Fruit fly (Drosophila melanogaster) whole organism, wandering third instar larva: Measurements from ENCODE around the gene Hr4.

Experiments used
- Abd-B ChIP-seq: fragments of >200 bp; optimal IDR thresholded peaks from 2 replicates; lab custom pipeline; 2017; ENCODE audit warnings: missing biosample characterization, missing genetic modification characterization
- CG9705 ChIP-seq: fragments of 200-800 bp; sonication (Bioruptor generic); optimal IDR thresholded peaks from 2 replicates; lab custom pipeline; 2018; ENCODE audit warnings: missing biosample characterization, mild to moderate bottlenecking, missing genetic modification characterization
- CrebA ChIP-seq: fragments of 200-800 bp; sonication (Bioruptor generic); optimal IDR thresholded peaks from 2 replicates; lab custom pipeline; 2016; ENCODE audit warnings: missing biosample characterization, mild to moderate bottlenecking, missing genetic modification characterization, borderline replicate concordance
- Dif ChIP-seq: fragments of 200-275, 200-300 bp; sonication (Bioruptor generic); optimal IDR thresholded peaks from 2 replicates; lab custom pipeline; 2018; ENCODE audit warnings: missing biosample characterization, missing genetic modification characterization; ENCODE audit not compliant: partially characterized antibody
- GATAd ChIP-seq: sonication (Bioruptor generic); optimal IDR thresholded peaks from 2 replicates; lab custom pipeline; 2016; ENCODE audit warnings: missing biosample characterization, missing genetic modification characterization
- HLH106 ChIP-seq: fragments of 200-800 bp; optimal IDR thresholded peaks from 3 replicates; lab custom pipeline; 2019; ENCODE audit warnings: missing biosample characterization, mild to moderate bottlenecking, missing genetic modification characterization, moderate library complexity
- Hnf4 ChIP-seq: fragments of 200-800 bp; sonication (Bioruptor generic); optimal IDR thresholded peaks from 2 replicates; lab custom pipeline; 2016; ENCODE audit warnings: missing biosample characterization, mild to moderate bottlenecking, missing genetic modification characterization
- Hr78 ChIP-seq: fragments of >200 bp; optimal IDR thresholded peaks from 2 replicates; lab custom pipeline; 2017; ENCODE audit warnings: missing biosample characterization, missing genetic modification characterization
- Hr83 ChIP-seq: fragments of 200-300 bp; sonication (Bioruptor generic); optimal IDR thresholded peaks from 2 replicates; lab custom pipeline; 2016; ENCODE audit warnings: missing biosample characterization, mild to moderate bottlenecking, missing genetic modification characterization, moderate library complexity; ENCODE audit not compliant: poor library complexity, severe bottlenecking
- Myc ChIP-seq: fragments of >200 bp; optimal IDR thresholded peaks from 2 replicates; lab custom pipeline; 2017
- N ChIP-seq: fragments of >200 bp; optimal IDR thresholded peaks from 2 replicates; lab custom pipeline; 2018; ENCODE audit warnings: missing biosample characterization, missing external identifiers, missing genetic modification characterization
- OdsH ChIP-seq: fragments of 200-800 bp; sonication (Bioruptor generic); optimal IDR thresholded peaks from 2 replicates; lab custom pipeline; 2016; ENCODE audit warnings: missing biosample characterization, mild to moderate bottlenecking, missing genetic modification characterization
- Rel ChIP-seq, 2 experiments: fragments of 200-800 bp; sonication (Bioruptor generic) in 1 of 2; optimal IDR thresholded peaks; 2 replicates in 1 of 2; 3 replicates in 1 of 2; lab custom pipeline; 2016 to 2019; ENCODE audit warnings: mild to moderate bottlenecking in 2 of 2, missing biosample characterization in 2 of 2, missing genetic modification characterization in 2 of 2, moderate library complexity in 1 of 2
- Sp1 ChIP-seq: fragments of 200-800 bp; sonication (Bioruptor generic); optimal IDR thresholded peaks from 3 replicates; lab custom pipeline; 2019; ENCODE audit warnings: missing biosample characterization, mild to moderate bottlenecking, missing genetic modification characterization, moderate library complexity
- Vsx2 ChIP-seq: fragments of 200-300, 225-300 bp; sonication (Bioruptor generic); optimal IDR thresholded peaks from 2 replicates; lab custom pipeline; 2018; ENCODE audit warnings: missing biosample characterization, missing genetic modification characterization; ENCODE audit not compliant: partially characterized antibody
- brk ChIP-seq: fragments of 200-800 bp; sonication (Bioruptor generic); optimal IDR thresholded peaks from 2 replicates; lab custom pipeline; 2016; ENCODE audit warnings: missing biosample characterization, mild to moderate bottlenecking, missing genetic modification characterization
- dl ChIP-seq, 2 experiments: fragments of 175-275, 200-275 bp in 1 of 2; fragments of 200-275 bp in 1 of 2; sonication (Bioruptor generic); optimal IDR thresholded peaks; lab custom pipeline; 2018; ENCODE audit warnings: mild to moderate bottlenecking in 2 of 2, missing biosample characterization in 2 of 2, missing genetic modification characterization in 2 of 2, moderate library complexity in 2 of 2; ENCODE audit not compliant: partially characterized antibody in 2 of 2, insufficient read depth in 1 of 2
- ey ChIP-seq: fragments of 200-800 bp; sonication (Bioruptor generic); optimal IDR thresholded peaks from 2 replicates; lab custom pipeline; 2016; ENCODE audit warnings: missing biosample characterization, missing genetic modification characterization
- foxo ChIP-seq, 2 experiments: fragments of 200-800 bp; sonication (Bioruptor generic); optimal IDR thresholded peaks; 2 replicates in 1 of 2; 3 replicates in 1 of 2; lab custom pipeline; 2016 to 2017; ENCODE audit warnings: missing biosample characterization in 2 of 2, missing genetic modification characterization in 2 of 2
- h ChIP-seq: fragments of 200-800 bp; sonication (Bioruptor generic); optimal IDR thresholded peaks from 3 replicates; lab custom pipeline; 2016; ENCODE audit warnings: missing biosample characterization, mild to moderate bottlenecking, missing genetic modification characterization
- jim ChIP-seq: fragments of 175-275, 200-325 bp; sonication (Bioruptor generic); optimal IDR thresholded peaks from 2 replicates; lab custom pipeline; 2016; ENCODE audit warnings: missing biosample characterization, mild to moderate bottlenecking, missing genetic modification characterization
- lola ChIP-seq: fragments of >200 bp; optimal IDR thresholded peaks from 2 replicates; lab custom pipeline; 2017; ENCODE audit warnings: missing biosample characterization, missing genetic modification characterization
- psq ChIP-seq: fragments of 200-800 bp; sonication (Bioruptor generic); optimal IDR thresholded peaks from 3 replicates; lab custom pipeline; 2017; ENCODE audit warnings: missing biosample characterization, mild to moderate bottlenecking, missing genetic modification characterization, moderate library complexity
- rgr ChIP-seq: fragments of 200-800 bp; sonication (Bioruptor generic); optimal IDR thresholded peaks from 3 replicates; lab custom pipeline; 2016; ENCODE audit warnings: missing biosample characterization, mild to moderate bottlenecking, missing genetic modification characterization
- sage ChIP-seq: fragments of 200-800 bp; sonication (Bioruptor generic); optimal IDR thresholded peaks from 2 replicates; lab custom pipeline; 2016; ENCODE audit warnings: missing biosample characterization, mild to moderate bottlenecking, missing genetic modification characterization
- sv ChIP-seq: fragments of 200-800 bp; sonication (Bioruptor generic); optimal IDR thresholded peaks from 3 replicates; lab custom pipeline; 2016; ENCODE audit warnings: missing biosample characterization, missing genetic modification characterization
- woc ChIP-seq: sonication (Bioruptor generic); optimal IDR thresholded peaks from 2 replicates; lab custom pipeline; 2016; ENCODE audit warnings: missing biosample characterization, mild to moderate bottlenecking, missing genetic modification characterization

Gene Hr4

DNA sequence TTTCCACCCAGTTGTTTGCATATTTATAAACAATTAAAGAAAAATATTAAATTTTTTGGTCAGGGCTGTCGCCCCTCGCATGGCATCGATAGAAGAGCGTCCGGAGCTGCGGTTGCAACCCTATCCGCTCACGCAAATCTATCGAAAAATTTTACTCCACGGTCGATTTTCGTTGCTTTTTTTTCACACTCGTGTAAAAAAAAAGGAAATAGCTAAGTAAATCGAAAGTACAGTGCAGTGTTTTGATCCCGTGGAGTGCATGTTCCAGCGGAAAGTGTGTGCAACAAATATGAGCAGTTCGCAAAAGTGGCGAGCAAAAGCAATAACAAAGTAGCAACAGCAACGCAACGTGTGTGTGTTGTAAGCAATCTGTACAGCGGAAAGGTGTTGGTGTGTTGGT lies 33.0 kb upstream of the Hr4 start, which contains the start of the genes Edem1 and Rbcn-3B:
Gene Edem1 (minus strand): TSS at position 71 of the 400 bp plus-strand sequence.
Gene Rbcn-3B (plus strand): TSS at position 164 of the 400 bp plus-strand sequence.
- TF ChIP-seq jim (GFP tag; lab: Kevin White, UChicago), result no peak
- TF ChIP-seq N (GFP tag; lab: Kevin White, UChicago), result no peak
- TF ChIP-seq CrebA (GFP tag; lab: Kevin White, UChicago), result no peak
- peak; percentile 10 for TF ChIP-seq Sp1 (GFP tag; lab: Kevin White, UChicago)
- TF ChIP-seq OdsH (GFP tag; lab: Kevin White, UChicago), result no peak
- TF ChIP-seq Hnf4 (GFP tag; lab: Kevin White, UChicago), result no peak

DNA sequence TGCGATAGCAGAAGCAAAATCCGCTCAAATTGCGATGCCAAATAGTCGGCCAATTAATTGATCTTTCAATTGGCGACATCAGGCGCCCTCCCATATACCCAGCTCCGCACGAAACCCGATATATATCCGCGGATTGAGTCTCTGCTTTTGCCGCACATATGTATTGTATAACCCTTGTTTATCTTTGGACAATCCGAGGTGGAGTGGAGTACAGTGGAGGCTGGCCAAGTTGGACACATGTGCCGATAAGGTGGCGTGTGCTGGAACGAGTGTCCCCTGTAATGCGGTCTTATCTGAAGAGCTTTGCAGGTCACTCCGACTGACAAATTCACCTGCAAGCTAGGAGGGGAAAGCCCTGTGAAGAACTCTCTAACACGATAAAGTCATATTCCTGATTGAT lies 32.2 kb upstream of the Hr4 start:
- no peak for TF ChIP-seq Rel (GFP tag; optimal IDR thresholded peaks at IDR 0.05; lab: Kevin White, UChicago)
- TF ChIP-seq Rel (tag; optimal IDR thresholded peaks at IDR 0.05; lab: Kevin White, UChicago), result peak; percentile 55
- TF ChIP-seq Sp1 (GFP tag; lab: Kevin White, UChicago), result no peak

DNA sequence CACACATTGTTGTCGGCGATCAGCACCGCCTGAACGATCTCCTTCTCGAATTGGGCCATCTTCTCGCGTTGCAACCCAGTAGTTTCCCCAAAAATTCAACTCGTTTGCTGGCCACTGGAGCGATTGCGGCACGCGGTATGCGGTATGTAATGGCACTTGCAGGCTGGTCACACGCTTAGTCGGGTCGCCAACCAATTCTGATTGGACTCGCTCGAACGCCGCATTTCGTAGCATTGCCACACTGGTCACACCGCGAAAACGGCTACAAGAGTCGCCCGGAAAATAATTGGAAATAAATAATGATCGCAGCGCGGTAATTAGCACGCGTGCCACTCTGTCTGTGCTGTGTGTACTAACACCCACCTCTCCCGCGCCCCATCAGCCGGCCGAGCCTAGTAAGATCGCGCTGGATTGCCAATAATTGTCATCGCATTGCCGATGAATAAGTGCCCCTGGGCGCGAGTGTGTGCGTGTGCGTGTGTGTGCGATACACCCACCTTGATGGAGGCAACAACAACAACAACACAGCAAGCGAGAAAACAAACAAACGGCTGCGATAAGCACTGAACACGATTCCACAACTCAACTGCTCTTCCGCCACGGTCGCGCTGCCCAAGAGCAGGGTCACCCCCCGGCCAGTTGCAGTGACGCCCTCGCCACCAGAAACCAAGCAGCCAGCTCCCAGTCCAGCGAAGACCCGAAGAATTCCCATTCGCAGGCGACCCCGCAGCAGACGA lies 18.8 kb upstream of the Hr4 start, which contains the start of the genes eIF2Bepsilon and Ocrl:
Gene eIF2Bepsilon (minus strand): TSS at position 110 of the 737 bp plus-strand sequence.
Gene Ocrl (plus strand): TSS at position 217 of the 737 bp plus-strand sequence.
- TF ChIP-seq foxo (GFP tag; optimal IDR thresholded peaks at IDR 0.05; lab: Kevin White, UChicago) (no peak), Rel (GFP tag; optimal IDR thresholded peaks at IDR 0.05; lab: Kevin White, UChicago) (no peak), Rel (tag; optimal IDR thresholded peaks at IDR 0.05; lab: Kevin White, UChicago) (peak; percentile 90), CG9705 (GFP tag; lab: Kevin White, UChicago) (no peak), Dif (GFP tag; lab: Kevin White, UChicago) (no peak), GATAd (GFP tag; lab: Kevin White, UChicago) (no peak), Vsx2 (no peak), sage (no peak), brk (GFP tag; lab: Kevin White, UChicago) (no peak), Hr83 (GFP tag; lab: Kevin White, UChicago) (no peak), jim (GFP tag; lab: Kevin White, UChicago) (no peak), woc (GFP tag; lab: Kevin White, UChicago) (no peak), sv (GFP tag; lab: Kevin White, UChicago) (no peak), lola (GFP tag; lab: Kevin White, UChicago) (no peak), rgr (GFP tag; lab: Kevin White, UChicago) (no peak), psq (no peak), h (GFP tag; lab: Kevin White, UChicago) (peak; percentile 26), HLH106 (peak; percentile 8), Abd-B (no peak), dl (GFP tag; optimal IDR thresholded peaks at IDR 0.05; lab: Kevin White, UChicago; ENCODE audit: insufficient read depth in 1 of 2, partially characterized antibody in 2 of 2) (no peak), Hnf4 (GFP tag; lab: Kevin White, UChicago) (no peak)
- TF ChIP-seq, all 38 proteins: peak for 3

DNA sequence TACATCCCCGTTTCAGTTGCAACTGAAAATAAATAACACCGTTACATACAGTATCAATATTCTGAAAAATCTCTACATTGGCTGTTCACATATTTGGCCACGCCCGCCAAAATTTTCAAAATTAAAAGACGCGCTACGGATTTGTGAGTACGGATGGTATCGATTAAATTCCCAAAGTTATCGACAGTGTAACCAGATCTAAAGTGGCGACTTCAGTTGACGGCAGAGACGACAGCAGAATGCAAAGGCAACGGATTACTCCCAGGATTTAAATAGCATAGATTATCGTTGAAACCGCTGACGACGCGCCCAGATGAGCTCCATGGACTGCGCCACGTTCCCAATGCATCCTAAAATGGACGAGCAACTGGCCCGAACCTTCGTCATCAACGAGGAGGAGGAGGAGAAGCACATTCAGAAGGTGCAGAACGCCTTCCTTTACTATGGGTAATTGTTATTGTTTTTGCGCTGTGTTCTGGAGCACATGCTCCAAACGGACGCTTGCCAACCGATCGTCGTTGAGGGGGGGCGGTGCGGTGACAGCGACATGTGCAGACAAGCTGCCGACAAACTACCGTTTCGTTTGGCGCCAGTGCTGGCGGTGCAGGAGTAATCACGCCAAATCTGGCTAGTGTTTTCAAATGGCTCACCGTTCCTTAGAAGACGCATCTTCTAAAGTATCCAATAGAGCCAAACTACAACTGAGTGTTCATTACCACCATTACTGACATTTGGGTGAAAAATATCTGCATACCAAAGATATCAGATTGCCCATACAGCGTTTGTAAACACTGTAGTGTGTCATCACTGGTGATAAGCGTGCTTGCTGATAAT lies 14.1 kb upstream of the Hr4 start, which contains the start of gene CG11596:
Gene CG11596 (plus strand): TSS at position 211 of the 834 bp plus-strand sequence.
- peak; percentile 91 for TF ChIP-seq Myc (lab: Kevin White, UChicago)
- peak; percentile 34 for TF ChIP-seq HLH106
- TF ChIP-seq h (GFP tag; lab: Kevin White, UChicago), result peak; percentile 75
- TF ChIP-seq ey (GFP tag; lab: Kevin White, UChicago), result peak; percentile 18
- peak; percentile 22 for TF ChIP-seq Sp1 (GFP tag; lab: Kevin White, UChicago)
- no peak for TF ChIP-seq jim (GFP tag; lab: Kevin White, UChicago)
- TF ChIP-seq Hr78 (GFP tag; lab: Kevin White, UChicago), result no peak
